Worm (Caenorhabditis elegans): ENCODE measurements around the gene unc-96.

- TF ChIP-seq dao-5 (tag; optimal IDR thresholded peaks at IDR 0.05) (no peak), him-1 (tag; optimal IDR thresholded peaks at IDR 0.05) (no peak)
Observed at ce11 chrX:651616-652015, 30.5 kb upstream of the unc-96 start.

Measured in whole organism, L4/young adult.